Fruit fly (Drosophila melanogaster): Measurements from ENCODE around the gene Rab11.

- TF ChIP-seq CG12605 (GFP tag; IDR thresholded peaks at IDR 0.05) (no peak), Snoo (tag; optimal IDR thresholded peaks at IDR 0.05) (no peak), CG17806 (tag; optimal IDR thresholded peaks at IDR 0.05) (peak; percentile 16)
Observed at dm6 chr3R:21111964-21112740, 944 bp downstream of the Rab11 start.

Measured in whole organism, pupa.